Fruit fly (Drosophila melanogaster) whole organism, embryonic: Measurements from ENCODE around the gene Doc2.

Source experiments
- Antp ChIP-seq: fragments of 200-800 bp; sonication (Bioruptor generic); optimal IDR thresholded peaks from 3 replicates; lab custom pipeline; 2016; ENCODE audit warnings: missing biosample characterization, missing genetic modification characterization
- B-H2 ChIP-seq: fragments of 200-800 bp; sonication (Bioruptor generic); optimal IDR thresholded peaks from 2 replicates; lab custom pipeline; 2018; ENCODE audit warnings: missing biosample characterization, mild to moderate bottlenecking, missing genetic modification characterization
- CG1024 ChIP-seq: fragments of 200-800 bp; sonication (Bioruptor generic); IDR thresholded peaks from 2 replicates; pipeline ENCODE4 v1.3.6; 2022; ENCODE audit warnings: missing biosample characterization, missing genetic modification characterization
- CG10274 ChIP-seq: fragments of 200-800 bp; sonication (Bioruptor generic); optimal IDR thresholded peaks from 3 replicates; lab custom pipeline; 2017; ENCODE audit warnings: missing biosample characterization, mild to moderate bottlenecking, missing genetic modification characterization
- CG1233 ChIP-seq: fragments of 200-800 bp; sonication (Bioruptor generic); optimal IDR thresholded peaks from 4 replicates; lab custom pipeline; 2018; ENCODE audit warnings: missing biosample characterization, mild to moderate bottlenecking, missing genetic modification characterization
- CG12744 ChIP-seq: fragments of 200-800 bp; sonication (Bioruptor generic); optimal IDR thresholded peaks from 2 replicates; lab custom pipeline; 2016; ENCODE audit warnings: missing biosample characterization, missing genetic modification characterization
- CG13287 ChIP-seq: fragments of 200-800 bp; sonication (Bioruptor generic); IDR thresholded peaks from 2 replicates; pipeline ENCODE4 v1.3.6; 2022; ENCODE audit warnings: missing biosample characterization, missing genetic modification characterization; ENCODE audit not compliant: partially characterized antibody
- CG17912 ChIP-seq: fragments of 200-800 bp; sonication (Bioruptor generic); optimal IDR thresholded peaks from 2 replicates; lab custom pipeline; 2018; ENCODE audit warnings: missing biosample characterization, mild to moderate bottlenecking, missing genetic modification characterization
- CG31365 ChIP-seq: fragments of 200-800 bp; sonication (Bioruptor generic); optimal IDR thresholded peaks from 2 replicates; lab custom pipeline; 2018; ENCODE audit warnings: missing biosample characterization, mild to moderate bottlenecking, missing genetic modification characterization
- CG32532 ChIP-seq: fragments of 200-800 bp; sonication (Bioruptor generic); IDR thresholded peaks from 2 replicates; pipeline ENCODE4 v1.3.6; 2022; ENCODE audit warnings: missing biosample characterization, missing genetic modification characterization
- CG3995 ChIP-seq: fragments of 200-800 bp; sonication (Bioruptor generic); optimal IDR thresholded peaks from 3 replicates; lab custom pipeline; 2016; ENCODE audit warnings: missing biosample characterization, missing genetic modification characterization
- CG42726 ChIP-seq: fragments of 200-800 bp; sonication (Bioruptor generic); IDR thresholded peaks from 2 replicates; pipeline ENCODE4 v1.3.6; 2022; ENCODE audit warnings: missing biosample characterization, missing genetic modification characterization; ENCODE audit not compliant: partially characterized antibody
- CG7357 ChIP-seq: fragments of 200-800 bp; sonication (Bioruptor generic); IDR thresholded peaks from 3 replicates; pipeline ENCODE4 v1.3.6; 2022; ENCODE audit warnings: missing biosample characterization, missing genetic modification characterization
- CG7556 ChIP-seq: fragments of 200-800 bp; sonication (Bioruptor generic); optimal IDR thresholded peaks from 2 replicates; lab custom pipeline; 2017; ENCODE audit warnings: missing biosample characterization, mild to moderate bottlenecking, missing genetic modification characterization
- CG7786 ChIP-seq: fragments of 200-800 bp; sonication (Bioruptor generic); optimal IDR thresholded peaks from 2 replicates; lab custom pipeline; 2016; ENCODE audit warnings: missing biosample characterization, missing genetic modification characterization
- CG8089 ChIP-seq: fragments of 200-800 bp; sonication (Bioruptor generic); optimal IDR thresholded peaks from 3 replicates; lab custom pipeline; 2016; ENCODE audit warnings: missing biosample characterization, missing genetic modification characterization
- CG8765 ChIP-seq: fragments of 200-800 bp; sonication (Bioruptor generic); IDR thresholded peaks from 2 replicates; pipeline ENCODE4 v1.3.6; 2022; ENCODE audit warnings: missing biosample characterization, missing genetic modification characterization
- CG8944 ChIP-seq: fragments of 200-800 bp; sonication (Bioruptor generic); optimal IDR thresholded peaks from 3 replicates; lab custom pipeline; 2016; ENCODE audit warnings: missing biosample characterization, missing genetic modification characterization
- CG9437 ChIP-seq: fragments of 200-800 bp; sonication (Bioruptor generic); optimal IDR thresholded peaks from 2 replicates; lab custom pipeline; 2018; ENCODE audit warnings: missing biosample characterization, mild to moderate bottlenecking, missing genetic modification characterization
- CG9932 ChIP-seq: fragments of 200-800 bp; sonication (Bioruptor generic); IDR thresholded peaks from 2 replicates; pipeline ENCODE4 v1.3.6; 2022; ENCODE audit warnings: missing biosample characterization, missing genetic modification characterization
- Fer1 ChIP-seq: fragments of 200-800 bp; sonication (Bioruptor generic); optimal IDR thresholded peaks from 2 replicates; lab custom pipeline; 2017; ENCODE audit warnings: missing biosample characterization, mild to moderate bottlenecking, missing genetic modification characterization
- GATAe ChIP-seq: fragments of 200-800 bp; sonication (Bioruptor generic); conservative IDR thresholded peaks from 2 replicates; pipeline ENCODE4 v1.3.6; 2022; ENCODE audit warnings: missing biosample characterization, missing genetic modification characterization
- NfI ChIP-seq: fragments of 200-800 bp; sonication (Bioruptor generic); optimal IDR thresholded peaks from 3 replicates; lab custom pipeline; 2018; ENCODE audit warnings: missing biosample characterization, mild to moderate bottlenecking, missing genetic modification characterization, moderate library complexity
- Rx ChIP-seq: fragments of 200-800 bp; sonication (Bioruptor generic); IDR thresholded peaks from 2 replicates; pipeline ENCODE4 v1.3.6; 2022; ENCODE audit warnings: missing biosample characterization, missing genetic modification characterization
- ab ChIP-seq: fragments of 200-800 bp; sonication (Bioruptor generic); optimal IDR thresholded peaks from 2 replicates; lab custom pipeline; 2016; ENCODE audit warnings: missing biosample characterization, missing genetic modification characterization
- cad ChIP-seq: fragments of >200 bp; optimal IDR thresholded peaks from 2 replicates; lab custom pipeline; 2017; ENCODE audit warnings: missing biosample characterization, missing genetic modification characterization
- cg ChIP-seq: fragments of 200-800 bp; sonication (Bioruptor generic); optimal IDR thresholded peaks from 3 replicates; lab custom pipeline; 2019; ENCODE audit warnings: missing biosample characterization, mild to moderate bottlenecking, missing genetic modification characterization, moderate library complexity
- dati ChIP-seq: fragments of 200-800 bp; sonication (Bioruptor generic); IDR thresholded peaks from 2 replicates; pipeline ENCODE4 v1.3.6; 2022; ENCODE audit warnings: missing biosample characterization, missing genetic modification characterization
- dimm ChIP-seq: fragments of 200-800 bp; sonication (Bioruptor generic); IDR thresholded peaks from 2 replicates; pipeline ENCODE4 v1.3.6; 2022; ENCODE audit warnings: missing biosample characterization, missing genetic modification characterization
- emc ChIP-seq: fragments of 200-800 bp; sonication (Bioruptor generic); optimal IDR thresholded peaks from 2 replicates; lab custom pipeline; 2016; ENCODE audit warnings: missing biosample characterization, missing genetic modification characterization
- ems ChIP-seq: fragments of 200-800 bp; sonication (Bioruptor generic); optimal IDR thresholded peaks from 3 replicates; lab custom pipeline; 2016; ENCODE audit warnings: missing biosample characterization, missing genetic modification characterization
- fd3F ChIP-seq: fragments of 200-800 bp; sonication (Bioruptor generic); optimal IDR thresholded peaks from 2 replicates; lab custom pipeline; 2018; ENCODE audit warnings: missing biosample characterization, mild to moderate bottlenecking, missing genetic modification characterization, moderate library complexity
- gcm ChIP-seq: fragments of 200-800 bp; sonication (Bioruptor generic); optimal IDR thresholded peaks from 2 replicates; lab custom pipeline; 2019; ENCODE audit warnings: missing biosample characterization, mild to moderate bottlenecking, missing genetic modification characterization, moderate library complexity
- gcm2 ChIP-seq: fragments of 200-800 bp; sonication (Bioruptor generic); optimal IDR thresholded peaks from 2 replicates; lab custom pipeline; 2016; ENCODE audit warnings: missing biosample characterization, missing genetic modification characterization
- gsb-n ChIP-seq: fragments of 200-800 bp; sonication (Bioruptor generic); optimal IDR thresholded peaks from 3 replicates; lab custom pipeline; 2018; ENCODE audit warnings: missing biosample characterization, mild to moderate bottlenecking, missing genetic modification characterization
- ind ChIP-seq: fragments of 200-800 bp; sonication (Bioruptor generic); optimal IDR thresholded peaks from 3 replicates; lab custom pipeline; 2016; ENCODE audit warnings: missing biosample characterization, missing genetic modification characterization
- kni ChIP-seq: fragments of 200-800 bp; sonication (Bioruptor generic); optimal IDR thresholded peaks from 3 replicates; lab custom pipeline; 2017; ENCODE audit warnings: mild to moderate bottlenecking, missing biosample characterization, missing genetic modification reagents, missing genetic modification characterization
- mam ChIP-seq: fragments of 200-800 bp; sonication (Bioruptor generic); optimal IDR thresholded peaks from 3 replicates; lab custom pipeline; 2016; ENCODE audit warnings: missing biosample characterization, missing genetic modification characterization
- mld ChIP-seq: fragments of 200-800 bp; sonication (Bioruptor generic); IDR thresholded peaks from 3 replicates; pipeline ENCODE4 v1.3.6; 2022; ENCODE audit warnings: missing biosample characterization, missing genetic modification characterization; ENCODE audit not compliant: partially characterized antibody
- nau ChIP-seq: fragments of 200-800 bp; sonication (Bioruptor generic); optimal IDR thresholded peaks from 3 replicates; lab custom pipeline; 2017; ENCODE audit warnings: missing biosample characterization, mild to moderate bottlenecking, missing genetic modification characterization, missing genetic modification reagents
- nerfin-2 ChIP-seq: fragments of 200-800 bp; sonication (Bioruptor generic); IDR thresholded peaks from 2 replicates; pipeline ENCODE4 v1.3.6; 2022; ENCODE audit warnings: missing biosample characterization, missing genetic modification characterization; ENCODE audit not compliant: partially characterized antibody
- nom ChIP-seq: fragments of 200-800 bp; sonication (Bioruptor generic); optimal IDR thresholded peaks from 2 replicates; lab custom pipeline; 2017; ENCODE audit warnings: missing biosample characterization, missing genetic modification characterization, mild to moderate bottlenecking, moderate library complexity, missing genetic modification reagents
- oc ChIP-seq: fragments of 200-800 bp; sonication (Bioruptor generic); optimal IDR thresholded peaks from 2 replicates; lab custom pipeline; 2018; ENCODE audit warnings: missing biosample characterization, mild to moderate bottlenecking, missing genetic modification characterization, moderate library complexity
- onecut ChIP-seq: fragments of 200-800 bp; sonication (Bioruptor generic); IDR thresholded peaks from 2 replicates; pipeline ENCODE4 v1.3.6; 2022; ENCODE audit warnings: missing biosample characterization, missing genetic modification characterization
- pho ChIP-seq: fragments of 200-800 bp; sonication (Bioruptor generic); optimal IDR thresholded peaks from 2 replicates; lab custom pipeline; 2016; ENCODE audit warnings: missing biosample characterization, missing genetic modification characterization
- pros ChIP-seq: fragments of 200-800 bp; sonication (Bioruptor generic); optimal IDR thresholded peaks from 3 replicates; lab custom pipeline; 2019; ENCODE audit warnings: missing biosample characterization, mild to moderate bottlenecking, missing genetic modification characterization, moderate library complexity
- run ChIP-seq: fragments of 200-800 bp; sonication (Bioruptor generic); optimal IDR thresholded peaks from 3 replicates; lab custom pipeline; 2018; ENCODE audit warnings: missing biosample characterization, mild to moderate bottlenecking, missing genetic modification characterization
- sr ChIP-seq: fragments of 200-800 bp; sonication (Bioruptor generic); IDR thresholded peaks from 3 replicates; pipeline ENCODE4 v1.3.6; 2022; ENCODE audit warnings: missing biosample characterization, missing genetic modification characterization
- tio ChIP-seq: fragments of 200-800 bp; sonication (Bioruptor generic); optimal IDR thresholded peaks from 2 replicates; lab custom pipeline; 2017; ENCODE audit warnings: missing biosample characterization, missing genetic modification characterization, inconsistent platforms
- wek ChIP-seq: fragments of 200-800 bp; sonication (Bioruptor generic); optimal IDR thresholded peaks from 3 replicates; lab custom pipeline; 2018; ENCODE audit warnings: missing biosample characterization, mild to moderate bottlenecking, missing genetic modification characterization, moderate library complexity

The Doc2 gene

DNA sequence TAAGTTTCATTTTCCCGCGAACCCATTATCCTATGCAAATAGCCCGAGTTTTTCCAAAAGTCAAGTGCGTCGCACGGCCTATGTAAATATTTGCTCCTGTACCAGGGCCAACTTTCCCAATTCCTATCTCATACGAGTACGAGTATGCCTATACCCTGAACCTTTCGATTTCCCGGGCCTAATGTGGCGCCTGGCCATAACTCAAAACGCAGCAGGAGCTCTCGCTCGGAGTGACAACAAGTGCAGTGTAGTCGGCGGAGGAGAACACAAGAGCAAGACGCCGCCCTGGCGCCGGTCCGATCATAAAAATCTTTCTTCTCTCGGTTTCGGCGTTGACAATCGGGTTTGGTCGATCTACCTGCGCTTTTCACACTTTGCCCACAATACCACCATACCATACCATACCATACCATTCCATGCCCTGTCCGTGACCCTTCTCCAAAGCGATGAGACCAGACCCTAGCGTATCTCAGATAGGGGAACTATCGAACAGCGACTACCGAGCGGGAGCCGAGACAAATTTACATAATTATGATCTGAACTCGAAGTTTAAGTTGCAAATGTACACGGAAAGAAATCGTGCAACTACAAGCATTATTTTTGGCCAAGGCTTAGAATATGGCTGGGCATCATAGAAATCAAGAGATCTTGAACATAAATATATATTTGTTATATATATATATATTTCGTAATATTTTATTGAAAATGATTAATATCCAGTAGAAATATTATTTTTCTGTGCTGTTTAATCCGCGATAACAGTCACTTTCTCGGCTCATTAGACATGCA is 23.3 kb upstream of the Doc2 start (continued):
- TF ChIP-seq Fer1 (no peak), tio (GFP tag; lab: Kevin White, UChicago) (no peak), pros (GFP tag; lab: Kevin White, UChicago) (peak; percentile 48), gcm (GFP tag; lab: Kevin White, UChicago) (peak; percentile 52), Rx (GFP tag; lab: Robert Waterston, UW) (peak; percentile 31; the same call in 1 of the 2 replicates), CG7556 (GFP tag; lab: Kevin White, UChicago) (peak; percentile 39), nom (GFP tag; lab: Kevin White, UChicago) (no peak), ems (GFP tag; lab: Kevin White, UChicago) (no peak), CG1024 (no peak), dati (0 out of 2 replicates have a peak, but pooled peaks have one; percentile 11), dimm (GFP tag; lab: Robert Waterston, UW) (no peak), CG7357 (GFP tag; lab: Robert Waterston, UW) (no peak), NfI (peak; percentile 18), oc (peak; percentile 87), mld (no peak), gsb-n (tag; lab: Kevin White, UChicago) (peak; percentile 76), CG9932 (no peak), mam (GFP tag; lab: Kevin White, UChicago) (no peak), CG9437 (no peak), emc (GFP tag; lab: Kevin White, UChicago) (no peak), CG12744 (no peak), CG31365 (tag; lab: Kevin White, UChicago) (no peak), B-H2 (GFP tag; lab: Kevin White, UChicago) (no peak), CG3995 (GFP tag; lab: Kevin White, UChicago) (no peak), CG13287 (GFP tag; lab: Robert Waterston, UW) (no peak), ind (GFP tag; lab: Kevin White, UChicago) (no peak), ab (no peak), CG8765 (no peak), pho (GFP tag; lab: Kevin White, UChicago) (no peak), cg (GFP tag; lab: Kevin White, UChicago) (no peak), CG1233 (GFP tag; lab: Kevin White, UChicago) (no peak), wek (GFP tag; lab: Kevin White, UChicago) (no peak), CG32532 (GFP tag; lab: Robert Waterston, UW) (no peak), gcm2 (GFP tag; lab: Kevin White, UChicago) (no peak), cad (GFP tag; lab: Kevin White, UChicago) (peak; percentile 92), CG7786 (GFP tag; lab: Kevin White, UChicago) (no peak), sr (GFP tag; lab: Robert Waterston, UW) (no peak), GATAe (no peak), kni (GFP tag; lab: Kevin White, UChicago) (peak; percentile 88), nerfin-2 (no peak), CG8944 (GFP tag; lab: Kevin White, UChicago) (no peak), CG10274 (GFP tag; lab: Kevin White, UChicago) (no peak), run (tag; lab: Kevin White, UChicago) (no peak), fd3F (no peak), CG42726 (no peak), nau (no peak), onecut (GFP tag; lab: Robert Waterston, UW) (0 out of 2 replicates have a peak, but pooled peaks have one; percentile 13), Antp (GFP tag; lab: Kevin White, UChicago) (no peak), CG8089 (GFP tag; lab: Kevin White, UChicago) (no peak), CG17912 (no peak)
